Fruit fly (Drosophila melanogaster) whole organism, embryonic: ENCODE results near the gene GluProRS.
A peak's percentile ranks its signal among the peaks of the same experiment; 100 is the strongest.

ENCODE experiments used
- ATbp ChIP-seq: fragments of 200-800 bp; sonication (Bioruptor generic); optimal IDR thresholded peaks from 2 replicates; lab custom pipeline; 2017; ENCODE audit warnings: missing biosample characterization, mild to moderate bottlenecking, missing genetic modification characterization, missing genetic modification reagents
- Bdp1 ChIP-seq: fragments of 200-800 bp; sonication (Bioruptor generic); optimal IDR thresholded peaks from 3 replicates; lab custom pipeline; 2016; ENCODE audit warnings: missing biosample characterization, missing genetic modification characterization
- C15 ChIP-seq: fragments of 200-800 bp; sonication (Bioruptor generic); IDR thresholded peaks from 3 replicates; pipeline ENCODE4 v1.3.6; 2022; ENCODE audit warnings: missing biosample characterization, missing genetic modification characterization
- CG10321 ChIP-seq: fragments of 200-800 bp; sonication (Bioruptor generic); IDR thresholded peaks from 2 replicates; pipeline ENCODE4 v1.3.6; 2022; ENCODE audit warnings: missing biosample characterization, missing genetic modification characterization
- CG11247 ChIP-seq: fragments of 200-800 bp; sonication (Bioruptor generic); IDR thresholded peaks from 2 replicates; pipeline ENCODE4 v1.3.6; 2022; ENCODE audit warnings: missing biosample characterization, missing genetic modification characterization
- CG11695 ChIP-seq: fragments of 200-800 bp; sonication (Bioruptor generic); IDR thresholded peaks from 3 replicates; pipeline ENCODE4 v1.3.6; 2022; ENCODE audit warnings: missing biosample characterization, missing genetic modification characterization
- CG12071 ChIP-seq: fragments of 200-800 bp; sonication (Bioruptor generic); optimal IDR thresholded peaks from 3 replicates; lab custom pipeline; 2018; ENCODE audit warnings: missing biosample characterization, mild to moderate bottlenecking, missing genetic modification characterization
- CG1233 ChIP-seq: fragments of 200-800 bp; sonication (Bioruptor generic); optimal IDR thresholded peaks from 4 replicates; lab custom pipeline; 2018; ENCODE audit warnings: missing biosample characterization, mild to moderate bottlenecking, missing genetic modification characterization
- CG1529 ChIP-seq: fragments of 200-800 bp; sonication (Bioruptor generic); optimal IDR thresholded peaks from 3 replicates; lab custom pipeline; 2018; ENCODE audit warnings: missing biosample characterization, missing genetic modification characterization
- CG15514 ChIP-seq: fragments of 200-800 bp; sonication (Bioruptor generic); optimal IDR thresholded peaks from 3 replicates; lab custom pipeline; 2017; ENCODE audit warnings: missing biosample characterization, missing genetic modification characterization, mild to moderate bottlenecking, moderate library complexity, missing genetic modification reagents
- CG17568 ChIP-seq: fragments of 200-800 bp; sonication (Bioruptor generic); optimal IDR thresholded peaks from 2 replicates; lab custom pipeline; 2018; ENCODE audit warnings: missing biosample characterization, mild to moderate bottlenecking, missing genetic modification characterization, moderate library complexity
- CG18011 ChIP-seq: fragments of 200-800 bp; sonication (Bioruptor generic); optimal IDR thresholded peaks from 2 replicates; lab custom pipeline; 2017; ENCODE audit warnings: missing biosample characterization, missing genetic modification characterization, mild to moderate bottlenecking, moderate library complexity, missing genotype
- CG2678 ChIP-seq: fragments of 200-800 bp; sonication (Bioruptor generic); optimal IDR thresholded peaks from 3 replicates; lab custom pipeline; 2019; ENCODE audit warnings: missing biosample characterization, mild to moderate bottlenecking, missing genetic modification characterization, moderate library complexity
- CG3726 ChIP-seq: fragments of 200-800 bp; sonication (Bioruptor generic); IDR thresholded peaks from 3 replicates; pipeline ENCODE4, ENCODE4 v1.3.6; 2022; ENCODE audit warnings: missing biosample characterization, missing genetic modification characterization
- CG4282 ChIP-seq: fragments of 200-800 bp; sonication (Bioruptor generic); optimal IDR thresholded peaks from 2 replicates; lab custom pipeline; 2016; ENCODE audit warnings: missing biosample characterization, missing genetic modification characterization
- CG4707 ChIP-seq: fragments of 200-800 bp; sonication (Bioruptor generic); optimal IDR thresholded peaks from 2 replicates; lab custom pipeline; 2018; ENCODE audit warnings: missing biosample characterization, mild to moderate bottlenecking, missing genetic modification characterization, moderate library complexity
- CG6175 ChIP-seq: fragments of 200-800 bp; sonication (Bioruptor generic); IDR thresholded peaks from 3 replicates; pipeline ENCODE4 v1.3.6; 2022; ENCODE audit warnings: missing biosample characterization, missing genetic modification characterization
- CG7556 ChIP-seq: fragments of 200-800 bp; sonication (Bioruptor generic); optimal IDR thresholded peaks from 2 replicates; lab custom pipeline; 2017; ENCODE audit warnings: missing biosample characterization, mild to moderate bottlenecking, missing genetic modification characterization
- CG9437 ChIP-seq: fragments of 200-800 bp; sonication (Bioruptor generic); optimal IDR thresholded peaks from 2 replicates; lab custom pipeline; 2018; ENCODE audit warnings: missing biosample characterization, mild to moderate bottlenecking, missing genetic modification characterization
- CG9876 ChIP-seq: fragments of 200-800 bp; sonication (Bioruptor generic); optimal IDR thresholded peaks from 2 replicates; lab custom pipeline; 2016; ENCODE audit warnings: missing biosample characterization, missing genetic modification characterization
- Chrac-16 ChIP-seq: fragments of 200-800 bp; sonication (Bioruptor generic); optimal IDR thresholded peaks from 3 replicates; lab custom pipeline; 2016; ENCODE audit warnings: missing biosample characterization, missing genetic modification characterization
- Deaf1 ChIP-seq: fragments of 200-800 bp; optimal IDR thresholded peaks from 3 replicates; lab custom pipeline; 2019; ENCODE audit warnings: missing biosample characterization, mild to moderate bottlenecking, missing genetic modification characterization, moderate library complexity
- Dek ChIP-seq: fragments of 200-800 bp; sonication (Bioruptor generic); optimal IDR thresholded peaks from 3 replicates; lab custom pipeline; 2019; ENCODE audit warnings: missing biosample characterization, mild to moderate bottlenecking, missing genetic modification characterization, moderate library complexity
- Dref ChIP-seq: fragments of 200-800 bp; sonication (Bioruptor generic); IDR thresholded peaks from 2 replicates; pipeline ENCODE4 v1.3.6; 2022; ENCODE audit warnings: missing biosample characterization, missing genetic modification characterization
- Lim3 ChIP-seq: fragments of 200-800 bp; sonication (Bioruptor generic); IDR thresholded peaks from 2 replicates; pipeline ENCODE4 v1.3.6; 2022; ENCODE audit warnings: missing biosample characterization, missing genetic modification characterization
- NfI ChIP-seq: fragments of 200-800 bp; sonication (Bioruptor generic); optimal IDR thresholded peaks from 3 replicates; lab custom pipeline; 2018; ENCODE audit warnings: missing biosample characterization, mild to moderate bottlenecking, missing genetic modification characterization, moderate library complexity
- Optix ChIP-seq: fragments of 200-800 bp; sonication (Bioruptor generic); IDR thresholded peaks from 3 replicates; pipeline ENCODE4 v1.3.6; 2022; ENCODE audit warnings: missing biosample characterization, missing genetic modification characterization
- PHDP ChIP-seq: fragments of 200-800 bp; sonication (Bioruptor generic); optimal IDR thresholded peaks from 3 replicates; lab custom pipeline; 2018; ENCODE audit warnings: missing biosample characterization, mild to moderate bottlenecking, missing genetic modification characterization, moderate library complexity
- Pdp1 ChIP-seq, 2 experiments: fragments of 200-800 bp; sonication (Bioruptor generic); optimal IDR thresholded peaks; 3 replicates each; lab custom pipeline; 2016; ENCODE audit warnings: missing biosample characterization in 2 of 2, missing genetic modification characterization in 2 of 2, mild to moderate bottlenecking in 1 of 2, moderate library complexity in 1 of 2
- Poxn ChIP-seq: fragments of 200-800 bp; sonication (Bioruptor generic); IDR thresholded peaks from 2 replicates; pipeline ENCODE4 v1.3.6; 2022; ENCODE audit warnings: missing biosample characterization, missing genetic modification characterization
- Six4 ChIP-seq: fragments of 200-800 bp; sonication (Bioruptor generic); optimal IDR thresholded peaks from 2 replicates; lab custom pipeline; 2016; ENCODE audit warnings: missing biosample characterization, missing genetic modification characterization
- Ssrp ChIP-seq: fragments of 200-800 bp; sonication (Bioruptor generic); optimal IDR thresholded peaks from 2 replicates; lab custom pipeline; 2018; ENCODE audit warnings: missing biosample characterization, mild to moderate bottlenecking, missing genetic modification characterization, moderate library complexity
- ap ChIP-seq: fragments of 200-800 bp; sonication (Bioruptor generic); IDR thresholded peaks from 2 replicates; pipeline ENCODE4 v1.3.6; 2022; ENCODE audit warnings: missing biosample characterization, missing genetic modification characterization
- az2 ChIP-seq: fragments of 200-800 bp; sonication (Bioruptor generic); optimal IDR thresholded peaks from 3 replicates; lab custom pipeline; 2016; ENCODE audit warnings: missing biosample characterization, missing genetic modification characterization
- bab2 ChIP-seq: fragments of 200-800 bp; sonication (Bioruptor generic); optimal IDR thresholded peaks from 2 replicates; lab custom pipeline; 2016; ENCODE audit warnings: missing biosample characterization, missing genetic modification characterization
- btn ChIP-seq: fragments of 200-800 bp; sonication (Bioruptor generic); optimal IDR thresholded peaks from 2 replicates; lab custom pipeline; 2016; ENCODE audit warnings: missing biosample characterization, missing genetic modification characterization
- crp ChIP-seq, 2 experiments: fragments of 200-800 bp; sonication (Bioruptor generic); optimal IDR thresholded peaks; 2 replicates in 1 of 2; 3 replicates in 1 of 2; lab custom pipeline; 2017; ENCODE audit warnings: missing biosample characterization in 2 of 2, missing genetic modification characterization in 2 of 2, mild to moderate bottlenecking in 1 of 2, moderate library complexity in 1 of 2
- disco-r ChIP-seq: fragments of 200-800 bp; sonication (Bioruptor generic); optimal IDR thresholded peaks from 2 replicates; lab custom pipeline; 2016; ENCODE audit warnings: missing biosample characterization, missing genetic modification characterization
- dmrt11E ChIP-seq: fragments of 200-800 bp; sonication (Bioruptor generic); optimal IDR thresholded peaks from 3 replicates; lab custom pipeline; 2018; ENCODE audit warnings: missing biosample characterization, mild to moderate bottlenecking, missing genetic modification characterization, moderate library complexity
- ems ChIP-seq: fragments of 200-800 bp; sonication (Bioruptor generic); optimal IDR thresholded peaks from 3 replicates; lab custom pipeline; 2016; ENCODE audit warnings: missing biosample characterization, missing genetic modification characterization
- eve ChIP-seq, 2 experiments: fragments of >200 bp; optimal IDR thresholded peaks; 2 replicates each; lab custom pipeline; 2017; ENCODE audit warnings: missing biosample characterization in 2 of 2, missing genetic modification characterization in 2 of 2
- fd64A ChIP-seq: fragments of 200-800 bp; sonication (Bioruptor generic); optimal IDR thresholded peaks from 3 replicates; lab custom pipeline; 2018; ENCODE audit warnings: missing biosample characterization, mild to moderate bottlenecking, missing genetic modification characterization
- fu2 ChIP-seq: fragments of 200-800 bp; sonication (Bioruptor generic); optimal IDR thresholded peaks from 2 replicates; lab custom pipeline; 2016; ENCODE audit warnings: missing biosample characterization, missing genetic modification characterization
- ken ChIP-seq: fragments of 200-800 bp; sonication (Bioruptor generic); IDR thresholded peaks from 3 replicates; pipeline ENCODE4 v1.3.6; 2022; ENCODE audit warnings: missing biosample characterization, missing genetic modification characterization
- lmd ChIP-seq: fragments of 200-800 bp; sonication (Bioruptor generic); IDR thresholded peaks from 2 replicates; pipeline ENCODE4 v1.3.6; 2022; ENCODE audit warnings: missing biosample characterization, missing genetic modification characterization
- otp ChIP-seq: fragments of 200-800 bp; sonication (Bioruptor generic); IDR thresholded peaks from 3 replicates; pipeline ENCODE4, ENCODE4 v1.3.6; 2022; ENCODE audit warnings: missing biosample characterization, missing genetic modification characterization
- peb ChIP-seq: fragments of 200-800 bp; sonication (Bioruptor generic); IDR thresholded peaks from 2 replicates; pipeline ENCODE4 v1.3.6; 2022; ENCODE audit warnings: missing biosample characterization, missing genetic modification characterization
- psq ChIP-seq: fragments of 200-800 bp; sonication (Bioruptor generic); optimal IDR thresholded peaks from 2 replicates; lab custom pipeline; 2017; ENCODE audit warnings: missing biosample characterization, missing genetic modification characterization
- slou ChIP-seq: fragments of 200-800 bp; sonication (Bioruptor generic); optimal IDR thresholded peaks from 3 replicates; lab custom pipeline; 2016; ENCODE audit warnings: missing biosample characterization, missing genetic modification characterization
- stc ChIP-seq: fragments of 200-800 bp; sonication (Bioruptor generic); IDR thresholded peaks from 2 replicates; pipeline ENCODE4 v1.3.6; 2022; ENCODE audit warnings: missing biosample characterization, missing genetic modification characterization
- tio ChIP-seq: fragments of 200-800 bp; sonication (Bioruptor generic); optimal IDR thresholded peaks from 2 replicates; lab custom pipeline; 2017; ENCODE audit warnings: missing biosample characterization, missing genetic modification characterization, inconsistent platforms
- toy ChIP-seq: fragments of 200-800 bp; sonication (Bioruptor generic); IDR thresholded peaks from 2 replicates; pipeline ENCODE4 v1.3.6; 2022; ENCODE audit warnings: missing biosample characterization, missing genetic modification characterization

Gene GluProRS

dm6 chr3R:23942965-23943413 lies 15.2 kb downstream of the GluProRS start, which contains the start of gene Gdh (continued):
- TF ChIP-seq CG7556 (no peak), az2 (GFP tag; lab: Kevin White, UChicago) (no peak), CG4282 (GFP tag; lab: Kevin White, UChicago) (no peak), toy (GFP tag; lab: Robert Waterston, UW) (no peak), disco-r (GFP tag; lab: Kevin White, UChicago) (no peak), CG15514 (GFP tag; lab: Kevin White, UChicago) (peak; percentile 49), PHDP (tag; lab: Kevin White, UChicago) (peak; percentile 45), Six4 (GFP tag; lab: Kevin White, UChicago) (no peak), Chrac-16 (GFP tag; lab: Kevin White, UChicago) (no peak), CG6175 (GFP tag; lab: Robert Waterston, UW) (no peak), CG10321 (GFP tag; lab: Robert Waterston, UW) (no peak), CG9876 (GFP tag; lab: Kevin White, UChicago) (no peak), ATbp (GFP tag; lab: Kevin White, UChicago) (no peak), CG3726 (GFP tag; lab: Robert Waterston, UW) (no peak), fd64A (no peak), stc (GFP tag; lab: Robert Waterston, UW) (no peak), Bdp1 (no peak), ap (no peak), CG11695 (GFP tag; lab: Robert Waterston, UW) (no peak; the same call in 2 of the 3 replicates), CG2678 (tag; lab: Kevin White, UChicago) (peak; percentile 31), ken (peak; percentile 11; the same call in 1 of the 3 replicates), CG4707 (GFP tag; lab: Kevin White, UChicago) (no peak), Lim3 (GFP tag; lab: Robert Waterston, UW) (no peak), ems (peak; percentile 28), NfI (GFP tag; lab: Kevin White, UChicago) (peak; percentile 26), dmrt11E (tag; lab: Kevin White, UChicago) (no peak), psq (GFP tag; lab: Kevin White, UChicago) (no peak), CG1233 (GFP tag; lab: Kevin White, UChicago) (no peak), Optix (GFP tag; lab: Robert Waterston, UW) (no peak), otp (GFP tag; lab: Robert Waterston, UW) (no peak), slou (GFP tag; lab: Kevin White, UChicago) (no peak), fu2 (no peak), Dek (tag; lab: Kevin White, UChicago) (no peak), Pdp1 (GFP tag; optimal IDR thresholded peaks at IDR 0.05; lab: Kevin White, UChicago) (peak in 1 of 2 experiments; percentile 23), CG12071 (GFP tag; lab: Kevin White, UChicago) (peak; percentile 47), Deaf1 (tag; lab: Kevin White, UChicago) (peak; percentile 88), CG9437 (GFP tag; lab: Kevin White, UChicago) (no peak), CG1529 (GFP tag; lab: Kevin White, UChicago) (no peak), CG18011 (GFP tag; lab: Kevin White, UChicago) (no peak), Dref (peak; percentile 50; the same call in 1 of the 2 replicates), crp (GFP tag; optimal IDR thresholded peaks at IDR 0.05; lab: Kevin White, UChicago) (no peak), lmd (no peak), peb (GFP tag; lab: Robert Waterston, UW) (no peak), bab2 (GFP tag; lab: Kevin White, UChicago) (no peak), tio (GFP tag; lab: Kevin White, UChicago) (no peak), CG17568 (GFP tag; lab: Kevin White, UChicago) (peak; percentile 35), Ssrp (tag; lab: Kevin White, UChicago) (no peak), btn (no peak), C15 (GFP tag; lab: Robert Waterston, UW) (0 out of 3 replicates have a peak, but pooled peaks have one; percentile 40), CG11247 (GFP tag; lab: Robert Waterston, UW) (no peak), Poxn (GFP tag; lab: Robert Waterston, UW) (no peak), eve (GFP tag; optimal IDR thresholded peaks at IDR 0.05; lab: Kevin White, UChicago) (no peak)
